Fruit fly (Drosophila melanogaster): ENCODE data around the gene Lcp65Ab2.

Gene Lcp65Ab2

dm6 chr3L:6181776-6182175 is 35.3 kb downstream of the Lcp65Ab2 start, which contains the start of gene CG10274 (continued):
- TF ChIP-seq Ravus (GFP tag; IDR thresholded peaks at IDR 0.05) (no peak), CG31224 (GFP tag; IDR thresholded peaks at IDR 0.05) (peak; percentile 35; the same call in 1 of the 2 replicates), Adf1 (GFP tag; IDR thresholded peaks at IDR 0.05) (no peak; the same call in 1 of the 2 replicates), wek (GFP tag; optimal IDR thresholded peaks at IDR 0.05) (no peak), CG7745 (tag; optimal IDR thresholded peaks at IDR 0.05) (no peak), CG4360 (GFP tag; IDR thresholded peaks at IDR 0.05) (no peak), CG8359 (GFP tag; optimal IDR thresholded peaks at IDR 0.05; ENCODE audit: borderline replicate concordance) (no peak), zfh2 (GFP tag; optimal IDR thresholded peaks at IDR 0.05) (peak; percentile 80), Doc3 (GFP tag; IDR thresholded peaks at IDR 0.05; ENCODE audit: partially characterized antibody) (no peak), luna (GFP tag; optimal IDR thresholded peaks at IDR 0.05) (peak; percentile 65), psq (GFP tag; optimal IDR thresholded peaks at IDR 0.05) (no peak), sug (tag; optimal IDR thresholded peaks at IDR 0.05) (peak; percentile 84), disco-r (GFP tag; optimal IDR thresholded peaks at IDR 0.05) (no peak), Drgx (GFP tag; IDR thresholded peaks at IDR 0.05) (peak; percentile 37; the same call in 1 of the 2 replicates), CG2889 (GFP tag; IDR thresholded peaks at IDR 0.05) (0 out of 3 replicates have a peak, but pooled peaks have one; percentile 38), Sin3A (optimal IDR thresholded peaks at IDR 0.05) (peak; percentile 75), CG6683 (GFP tag; optimal IDR thresholded peaks at IDR 0.05) (peak; percentile 39), ranshi (GFP tag; IDR thresholded peaks at IDR 0.05) (peak; percentile 61; the same call in 1 of the 2 replicates), Sry-δ (GFP tag; optimal IDR thresholded peaks at IDR 0.05) (peak; percentile 44), pros (GFP tag; optimal IDR thresholded peaks at IDR 0.05) (no peak), ro (GFP tag; IDR thresholded peaks at IDR 0.05) (peak; percentile 48; the same call in 1 of the 2 replicates), CG18599 (GFP tag; optimal IDR thresholded peaks at IDR 0.05) (no peak), pnt (GFP tag; optimal IDR thresholded peaks at IDR 0.05) (peak; percentile 54), gsb-n (tag; optimal IDR thresholded peaks at IDR 0.05) (no peak), Nf-YA (GFP tag; IDR thresholded peaks at IDR 0.05) (no peak), CG11695 (GFP tag; IDR thresholded peaks at IDR 0.05) (no peak), bcd (GFP tag; optimal IDR thresholded peaks at IDR 0.05) (peak; percentile 78), Hr3 (GFP tag; optimal IDR thresholded peaks at IDR 0.05) (peak; percentile 80), CG12299 (tag; optimal IDR thresholded peaks at IDR 0.05) (peak; percentile 19), CG10431 (GFP tag; optimal IDR thresholded peaks at IDR 0.05) (no peak), PHDP (tag; optimal IDR thresholded peaks at IDR 0.05) (peak; percentile 78), Mrtf (GFP tag; IDR thresholded peaks at IDR 0.05) (no peak), CG32767 (GFP tag; IDR thresholded peaks at IDR 0.05) (no peak), CG34224 (GFP tag; IDR thresholded peaks at IDR 0.05; ENCODE audit: partially characterized antibody) (no peak), dpn (GFP tag; optimal IDR thresholded peaks at IDR 0.05) (peak; percentile 72 to 81), CG17361 (GFP tag; IDR thresholded peaks at IDR 0.05) (no peak; the same call in 1 of the 3 replicates), tap (tag; optimal IDR thresholded peaks at IDR 0.05) (no peak), Dbx (GFP tag; IDR thresholded peaks at IDR 0.05) (peak; percentile 81), D19A (tag; optimal IDR thresholded peaks at IDR 0.05) (no peak), peb (GFP tag; IDR thresholded peaks at IDR 0.05) (peak; percentile 48; the same call in 1 of the 2 replicates), HLH4C (GFP tag; IDR thresholded peaks at IDR 0.05; ENCODE audit: partially characterized antibody) (no peak), stwl (tag; optimal IDR thresholded peaks at IDR 0.05) (peak; percentile 90), CG3838 (GFP tag; optimal IDR thresholded peaks at IDR 0.05) (peak; percentile 50), C15 (GFP tag; IDR thresholded peaks at IDR 0.05) (no peak; the same call in 2 of the 3 replicates), da (GFP tag; optimal IDR thresholded peaks at IDR 0.05) (peak; percentile 30), gcm (GFP tag; optimal IDR thresholded peaks at IDR 0.05) (no peak), onecut (GFP tag; IDR thresholded peaks at IDR 0.05) (no peak), Spps (tag; optimal IDR thresholded peaks at IDR 0.05) (peak; percentile 56), abd-A (tag; optimal IDR thresholded peaks at IDR 0.05) (no peak), Blimp-1 (GFP tag; optimal IDR thresholded peaks at IDR 0.05) (no peak), MTF-1 (GFP tag; optimal IDR thresholded peaks at IDR 0.05; ENCODE audit: borderline replicate concordance) (no peak)

All from whole organism, embryonic.